Worm (Caenorhabditis elegans) whole organism, L1 larva: ENCODE measurements around the gene C18G1.9.
A peak's percentile ranks its signal among the peaks of the same experiment; 100 is the strongest.

Experiments
- aha-1 ChIP-seq: fragments of 150-350 bp; optimal IDR thresholded peaks from 2 replicates; lab custom pipeline; 2014; ENCODE audit warnings: missing biosample characterization, missing genetic modification characterization
- blmp-1 ChIP-seq: fragments of 150-350 bp; optimal IDR thresholded peaks from 2 replicates; lab custom pipeline; 2014; ENCODE audit warnings: missing biosample characterization, missing genetic modification characterization
- ceh-8 ChIP-seq: fragments of 200-800 bp; sonication (Bioruptor generic); optimal IDR thresholded peaks from 2 replicates; lab custom pipeline; 2018; ENCODE audit warnings: mild to moderate bottlenecking, missing genetic modification characterization, moderate library complexity, missing compliant biosample characterization
- ceh-82 ChIP-seq, 3 experiments: fragments of 150-350 bp in 1 of 3; sonication (generic microtip) in 2 of 3; optimal IDR thresholded peaks; 2 replicates each; lab custom pipeline; 2014 to 2017; ENCODE audit warnings: missing biosample characterization in 3 of 3, missing genetic modification characterization in 3 of 3
- dpl-1 ChIP-seq, 3 experiments: fragments of 150-350 bp in 2 of 3; sonication (generic microtip) in 1 of 3; optimal IDR thresholded peaks; 2 replicates each; lab custom pipeline; 2014 to 2017; ENCODE audit warnings: missing biosample characterization in 3 of 3, missing genetic modification characterization in 3 of 3, missing genetic modification reagents in 3 of 3
- dsc-1 ChIP-seq: sonication (generic microtip); optimal IDR thresholded peaks from 2 replicates; lab custom pipeline; 2016; ENCODE audit warnings: mild to moderate bottlenecking, missing genetic modification characterization, missing compliant biosample characterization
- efl-1 ChIP-seq, 4 experiments: fragments of 150-350 bp; optimal IDR thresholded peaks in 3 of 4; peaks in 1 of 4; 1 replicate in 1 of 4; 2 replicates in 3 of 4; lab custom pipeline; 2014; ENCODE audit warnings: missing biosample characterization in 2 of 4, missing genetic modification characterization in 2 of 4, missing genetic modification reagents in 2 of 4
- efl-3 ChIP-seq: fragments of 200-800 bp; sonication (Bioruptor generic); optimal IDR thresholded peaks from 2 replicates; lab custom pipeline; 2018; ENCODE audit warnings: mild to moderate bottlenecking, missing genetic modification characterization, missing compliant biosample characterization
- elt-2 ChIP-seq: sonication (generic microtip); optimal IDR thresholded peaks from 2 replicates; lab custom pipeline; 2016; ENCODE audit warnings: missing genetic modification characterization, mild to moderate bottlenecking, inconsistent platforms, missing compliant biosample characterization, missing genetic modification reagents
- elt-3 ChIP-seq, 6 experiments: fragments of 150-350 bp in 1 of 6; sonication (generic microtip); optimal IDR thresholded peaks; 2 replicates each; lab custom pipeline; 2017 to 2018; ENCODE audit warnings: missing biosample characterization in 6 of 6, missing genetic modification characterization in 6 of 6, inconsistent platforms in 1 of 6
- ets-5 ChIP-seq: fragments of 200-800 bp; sonication (Bioruptor generic); IDR thresholded peaks from 2 replicates; pipeline ENCODE4 v1.3.6; 2022; ENCODE audit warnings: missing genetic modification characterization, missing compliant biosample characterization
- fkh-4 ChIP-seq: sonication (generic microtip); optimal IDR thresholded peaks from 2 replicates; lab custom pipeline; 2016; ENCODE audit warnings: missing compliant biosample characterization, missing genetic modification characterization, borderline replicate concordance
- fkh-8 ChIP-seq: sonication (generic microtip); optimal IDR thresholded peaks from 2 replicates; lab custom pipeline; 2016; ENCODE audit warnings: mild to moderate bottlenecking, missing genetic modification characterization, missing compliant biosample characterization
- fos-1 ChIP-seq: fragments of 150-350 bp; optimal IDR thresholded peaks from 2 replicates; lab custom pipeline; 2014; ENCODE audit warnings: missing biosample characterization, missing genetic modification characterization
- hlh-17 ChIP-seq: fragments of 200-800 bp; sonication (Bioruptor generic); optimal IDR thresholded peaks from 2 replicates; lab custom pipeline; 2018; ENCODE audit warnings: missing genetic modification characterization, mild to moderate bottlenecking, missing compliant biosample characterization, moderate library complexity, borderline replicate concordance
- hlh-4 ChIP-seq: sonication (generic microtip); optimal IDR thresholded peaks from 2 replicates; lab custom pipeline; 2016; ENCODE audit warnings: mild to moderate bottlenecking, missing genetic modification characterization, missing compliant biosample characterization
- hpl-2 ChIP-seq: fragments of 150-350 bp; optimal IDR thresholded peaks from 2 replicates; lab custom pipeline; 2014; ENCODE audit warnings: missing biosample characterization, missing genetic modification reagents, missing genetic modification characterization
- isw-1 ChIP-seq: fragments of 200-800 bp; sonication (Bioruptor generic); IDR thresholded peaks from 2 replicates; pipeline ENCODE4 v1.3.6; 2022; ENCODE audit warnings: missing genetic modification characterization, missing compliant biosample characterization
- lin-13 ChIP-seq: fragments of 150-350 bp; optimal IDR thresholded peaks from 2 replicates; lab custom pipeline; 2014; ENCODE audit warnings: missing biosample characterization, missing genetic modification reagents, missing genetic modification characterization
- lin-14 ChIP-seq: fragments of 200-800 bp; sonication (Bioruptor generic); optimal IDR thresholded peaks from 2 replicates; lab custom pipeline; 2018; ENCODE audit warnings: mild to moderate bottlenecking, missing genetic modification characterization, moderate library complexity, missing compliant biosample characterization
- lin-35 ChIP-seq, 2 experiments: fragments of 150-350 bp; optimal IDR thresholded peaks; 2 replicates each; lab custom pipeline; 2014; ENCODE audit warnings: missing biosample characterization in 2 of 2, missing genetic modification characterization in 2 of 2, missing genetic modification reagents in 2 of 2
- lin-39 ChIP-seq: fragments of 150-350 bp; optimal IDR thresholded peaks from 2 replicates; lab custom pipeline; 2014; ENCODE audit warnings: missing biosample characterization, missing genetic modification reagents, missing genetic modification characterization
- lir-3 ChIP-seq: sonication (generic microtip); optimal IDR thresholded peaks from 2 replicates; lab custom pipeline; 2016; ENCODE audit warnings: mild to moderate bottlenecking, missing genetic modification characterization, moderate library complexity, missing compliant biosample characterization; ENCODE audit not compliant: poor library complexity
- lsy-2 ChIP-seq, 2 experiments: fragments of 150-350 bp; optimal IDR thresholded peaks; 2 replicates each; lab custom pipeline; 2014; ENCODE audit warnings: missing biosample characterization in 2 of 2, missing genetic modification characterization in 2 of 2
- mdl-1 ChIP-seq, 2 experiments: fragments of 150-350 bp; optimal IDR thresholded peaks; 2 replicates each; lab custom pipeline; 2014 to 2017; ENCODE audit warnings: missing biosample characterization in 2 of 2, missing genetic modification characterization in 2 of 2, inconsistent platforms in 1 of 2
- mep-1 ChIP-seq: fragments of 150-350 bp; optimal IDR thresholded peaks from 2 replicates; lab custom pipeline; 2014; ENCODE audit warnings: missing biosample characterization, missing genetic modification characterization
- nhr-19 ChIP-seq: fragments of 200-800 bp; sonication (Bioruptor generic); conservative IDR thresholded peaks from 2 replicates; pipeline ENCODE4 v1.3.6; 2022; ENCODE audit warnings: missing genetic modification characterization, missing compliant biosample characterization
- nhr-20 ChIP-seq: sonication (generic microtip); optimal IDR thresholded peaks from 2 replicates; lab custom pipeline; 2016; ENCODE audit warnings: mild to moderate bottlenecking, missing genetic modification characterization, missing compliant biosample characterization
- nhr-237 ChIP-seq: fragments of 150-350 bp; optimal IDR thresholded peaks from 2 replicates; lab custom pipeline; 2014; ENCODE audit warnings: missing biosample characterization, missing genetic modification characterization
- nhr-47 ChIP-seq: sonication (generic microtip); optimal IDR thresholded peaks from 2 replicates; lab custom pipeline; 2016; ENCODE audit warnings: mild to moderate bottlenecking, missing genetic modification characterization, moderate library complexity, missing compliant biosample characterization
- nhr-71 ChIP-seq: sonication (generic microtip); optimal IDR thresholded peaks from 2 replicates; lab custom pipeline; 2016; ENCODE audit warnings: mild to moderate bottlenecking, missing genetic modification characterization, moderate library complexity, missing compliant biosample characterization
- nhr-76 ChIP-seq: sonication (generic microtip); optimal IDR thresholded peaks from 2 replicates; lab custom pipeline; 2017; ENCODE audit warnings: missing biosample characterization, missing genetic modification characterization
- nhr-84 ChIP-seq: sonication (generic microtip); optimal IDR thresholded peaks from 2 replicates; lab custom pipeline; 2017; ENCODE audit warnings: missing biosample characterization, missing genetic modification characterization
- nhr-90 ChIP-seq: sonication (generic microtip); optimal IDR thresholded peaks from 2 replicates; lab custom pipeline; 2016; ENCODE audit warnings: mild to moderate bottlenecking, missing genetic modification characterization, missing compliant biosample characterization; ENCODE audit not compliant: poor library complexity
- pax-3 ChIP-seq: fragments of 200-800 bp; sonication (Bioruptor generic); optimal IDR thresholded peaks from 2 replicates; lab custom pipeline; 2018; ENCODE audit warnings: mild to moderate bottlenecking, missing genetic modification characterization, moderate library complexity, missing compliant biosample characterization
- rnt-1 ChIP-seq: sonication (generic microtip); optimal IDR thresholded peaks from 2 replicates; lab custom pipeline; 2016; ENCODE audit warnings: mild to moderate bottlenecking, missing genetic modification characterization, moderate library complexity, missing compliant biosample characterization
- skn-1 ChIP-seq: fragments of 150-350 bp; optimal IDR thresholded peaks from 2 replicates; lab custom pipeline; 2014; ENCODE audit warnings: missing biosample characterization, missing genetic modification characterization
- snu-23 ChIP-seq: sonication (generic microtip); optimal IDR thresholded peaks from 2 replicates; lab custom pipeline; 2016; ENCODE audit warnings: missing genetic modification characterization, missing compliant biosample characterization
- sox-4 ChIP-seq: sonication (generic microtip); optimal IDR thresholded peaks from 2 replicates; lab custom pipeline; 2016; ENCODE audit warnings: missing genetic modification characterization, missing compliant biosample characterization
- sptf-1 ChIP-seq: fragments of 150-350 bp; optimal IDR thresholded peaks from 2 replicates; lab custom pipeline; 2014; ENCODE audit warnings: missing biosample characterization, missing genetic modification characterization
- swsn-7 ChIP-seq: sonication (generic microtip); optimal IDR thresholded peaks from 2 replicates; lab custom pipeline; 2016; ENCODE audit warnings: missing genetic modification characterization, missing compliant biosample characterization
- tlp-1 ChIP-seq: fragments of 150-350 bp; optimal IDR thresholded peaks from 2 replicates; lab custom pipeline; 2014; ENCODE audit warnings: missing biosample characterization, missing genetic modification characterization
- unc-130 ChIP-seq: fragments of 150-350 bp; optimal IDR thresholded peaks from 2 replicates; lab custom pipeline; 2017; ENCODE audit warnings: missing biosample characterization, missing genetic modification characterization, inconsistent platforms
- unc-30 ChIP-seq: sonication (generic microtip); optimal IDR thresholded peaks from 2 replicates; lab custom pipeline; 2017; ENCODE audit warnings: missing biosample characterization, missing genetic modification characterization
- unc-86 ChIP-seq: sonication (generic microtip); optimal IDR thresholded peaks from 2 replicates; lab custom pipeline; 2016; ENCODE audit warnings: missing genetic modification characterization, missing compliant biosample characterization
- ztf-4 ChIP-seq: fragments of 150-350 bp; optimal IDR thresholded peaks from 2 replicates; lab custom pipeline; 2014; ENCODE audit warnings: missing biosample characterization, missing genetic modification characterization

The C18G1.9 gene

ce11 chrV:4731154-4731961 lies 38.2 kb downstream of the C18G1.9 start, which contains the start of gene F39G3.3 (continued):
- peak; percentile 30 for TF ChIP-seq elt-2
- TF ChIP-seq ceh-8 (GFP tag; lab: Kevin White, UChicago), result no peak
- peak; percentile 58 to 63 for TF ChIP-seq lsy-2 (tag; optimal IDR thresholded peaks at IDR 0.05; lab: Kevin White, UChicago)
- TF ChIP-seq hlh-4 (tag; lab: Kevin White, UChicago), result no peak
- TF ChIP-seq efl-1 (optimal IDR thresholded peaks at IDR 0.05; lab: Kevin White, UChicago), result peak; percentile 33 to 55
- peak; percentile 35 to 95 for TF ChIP-seq efl-1 (GFP tag; optimal IDR thresholded peaks at IDR 0.05 in 1 of 2; lab: Kevin White, UChicago)
- TF ChIP-seq nhr-90 (tag; lab: Kevin White, UChicago), result peak; percentile 69
- no peak for TF ChIP-seq nhr-237
- peak; percentile 57 for TF ChIP-seq nhr-20 (tag; lab: Kevin White, UChicago)
- peak; percentile 6; the same call in 1 of the 2 replicates for TF ChIP-seq isw-1 (GFP tag; lab: Robert Waterston, UW)
- peak; percentile 74 for TF ChIP-seq skn-1 (tag; lab: Kevin White, UChicago)

ce11 chrV:4730075-4730474 lies 39.5 kb downstream of the C18G1.9 start, which contains the start of gene tig-2:
Gene tig-2, minus strand, starts transcription at chrV:4730161.
- no peak for TF ChIP-seq unc-86
- peak in 1 of 2 experiments; percentile 49 for TF ChIP-seq lsy-2 (tag; optimal IDR thresholded peaks at IDR 0.05; lab: Kevin White, UChicago)
- peak; percentile 36 for TF ChIP-seq mep-1 (tag; lab: Kevin White, UChicago)
- TF ChIP-seq rnt-1 (tag; lab: Kevin White, UChicago), result peak; percentile 57
- peak; percentile 2 to 18 for TF ChIP-seq lin-35 (GFP tag; optimal IDR thresholded peaks at IDR 0.05; lab: Kevin White, UChicago)
- peak; percentile 9 for TF ChIP-seq nhr-20 (tag; lab: Kevin White, UChicago)
- no peak for TF ChIP-seq tlp-1 (tag; lab: Kevin White, UChicago)
- TF ChIP-seq dsc-1, result peak; percentile 33
- peak in 1 of 2 experiments; percentile 27 for TF ChIP-seq mdl-1 (tag; optimal IDR thresholded peaks at IDR 0.05; lab: Kevin White, UChicago)
- 0 out of 2 replicates have a peak, but pooled peaks have one; percentile 4 for TF ChIP-seq isw-1 (GFP tag; lab: Robert Waterston, UW)
- peak; percentile 61 for TF ChIP-seq nhr-71 (tag; lab: Kevin White, UChicago)
- TF ChIP-seq efl-1 (optimal IDR thresholded peaks at IDR 0.05; lab: Kevin White, UChicago), result no peak
- TF ChIP-seq efl-1 (GFP tag; optimal IDR thresholded peaks at IDR 0.05 in 1 of 2; lab: Kevin White, UChicago), result peak in 1 of 2 experiments; percentile 67
- no peak for TF ChIP-seq fkh-8 (tag; lab: Kevin White, UChicago)
- no peak for TF ChIP-seq nhr-90 (tag; lab: Kevin White, UChicago)
- TF ChIP-seq unc-30 (tag; lab: Kevin White, UChicago), result no peak
- no peak for TF ChIP-seq pax-3 (tag; lab: Kevin White, UChicago)
- TF ChIP-seq fos-1 (tag; lab: Kevin White, UChicago), result no peak
- TF ChIP-seq elt-3 (tag; optimal IDR thresholded peaks at IDR 0.05; lab: Kevin White, UChicago), result no peak
- no peak for TF ChIP-seq dpl-1 (GFP tag; optimal IDR thresholded peaks at IDR 0.05; lab: Kevin White, UChicago)
- TF ChIP-seq hlh-4 (tag; lab: Kevin White, UChicago), result no peak
- TF ChIP-seq sptf-1 (tag; lab: Kevin White, UChicago), result no peak
- no peak for TF ChIP-seq sox-4
- TF ChIP-seq nhr-19, result peak; percentile 38; the same call in 1 of the 2 replicates
- no peak for TF ChIP-seq fkh-4 (tag; lab: Kevin White, UChicago)
- TF ChIP-seq nhr-84 (tag; lab: Kevin White, UChicago), result no peak
- TF ChIP-seq elt-2, result no peak
- TF ChIP-seq skn-1 (tag; lab: Kevin White, UChicago), result no peak
- no peak for TF ChIP-seq ets-5
- TF ChIP-seq nhr-47 (tag; lab: Kevin White, UChicago), result peak; percentile 6
- no peak for TF ChIP-seq nhr-76
- TF ChIP-seq lir-3 (tag; lab: Kevin White, UChicago), result peak; percentile 65
- no peak for TF ChIP-seq hlh-17 (GFP tag; lab: Kevin White, UChicago)
- peak; percentile 86 for TF ChIP-seq lin-14 (GFP tag; lab: Kevin White, UChicago)
- TF ChIP-seq snu-23, result peak; percentile 56
- no peak for TF ChIP-seq lin-13 (GFP tag; lab: Kevin White, UChicago)
- TF ChIP-seq ceh-82 (tag; optimal IDR thresholded peaks at IDR 0.05; lab: Kevin White, UChicago), result no peak
- TF ChIP-seq aha-1, result no peak
- no peak for TF ChIP-seq nhr-237
- TF ChIP-seq lin-39 (tag; lab: Kevin White, UChicago), result no peak
- no peak for TF ChIP-seq efl-3
- TF ChIP-seq ztf-4 (tag; lab: Kevin White, UChicago), result no peak
- TF ChIP-seq unc-130 (tag; lab: Kevin White, UChicago), result peak; percentile 5
- TF ChIP-seq blmp-1 (tag; lab: Kevin White, UChicago), result no peak
- peak; percentile 11 for TF ChIP-seq swsn-7 (tag; lab: Kevin White, UChicago)
- no peak for TF ChIP-seq hpl-2 (GFP tag; lab: Kevin White, UChicago)
